Fruit fly (Drosophila melanogaster) whole organism, embryonic: ENCODE measurements around the gene CG14694.
A peak's percentile ranks its signal among the peaks of the same experiment; 100 is the strongest.

ENCODE experiments used
- CG10274 ChIP-seq: fragments of 200-800 bp; sonication (Bioruptor generic); optimal IDR thresholded peaks from 3 replicates; lab custom pipeline; 2017; ENCODE audit warnings: missing biosample characterization, mild to moderate bottlenecking, missing genetic modification characterization
- CG10321 ChIP-seq: fragments of 200-800 bp; sonication (Bioruptor generic); IDR thresholded peaks from 2 replicates; pipeline ENCODE4 v1.3.6; 2022; ENCODE audit warnings: missing biosample characterization, missing genetic modification characterization
- CG10543 ChIP-seq: fragments of 200-800 bp; sonication (Bioruptor generic); optimal IDR thresholded peaks from 3 replicates; lab custom pipeline; 2017; ENCODE audit warnings: missing biosample characterization, mild to moderate bottlenecking, missing genetic modification characterization, moderate library complexity
- CG11723 ChIP-seq: fragments of 200-800 bp; sonication (Bioruptor generic); optimal IDR thresholded peaks from 2 replicates; lab custom pipeline; 2017; ENCODE audit warnings: missing biosample characterization, mild to moderate bottlenecking, missing genetic modification characterization
- CG12104 ChIP-seq: fragments of 200-800 bp; sonication (Bioruptor generic); optimal IDR thresholded peaks from 3 replicates; lab custom pipeline; 2016; ENCODE audit warnings: missing biosample characterization, missing genetic modification characterization
- CG12155 ChIP-seq: fragments of 200-800 bp; sonication (Bioruptor generic); optimal IDR thresholded peaks from 3 replicates; lab custom pipeline; 2016; ENCODE audit warnings: missing biosample characterization, missing genetic modification characterization
- CG13123 ChIP-seq: fragments of 200-800 bp; sonication (Bioruptor generic); optimal IDR thresholded peaks from 2 replicates; lab custom pipeline; 2016; ENCODE audit warnings: missing biosample characterization, missing genetic modification characterization
- CG13287 ChIP-seq: fragments of 200-800 bp; sonication (Bioruptor generic); IDR thresholded peaks from 2 replicates; pipeline ENCODE4 v1.3.6; 2022; ENCODE audit warnings: missing biosample characterization, missing genetic modification characterization; ENCODE audit not compliant: partially characterized antibody
- CG14441 ChIP-seq: fragments of 200-800 bp; sonication (Bioruptor generic); IDR thresholded peaks from 2 replicates; pipeline ENCODE4 v1.3.6; 2022; ENCODE audit warnings: missing biosample characterization, missing genetic modification characterization
- CG15514 ChIP-seq: fragments of 200-800 bp; sonication (Bioruptor generic); optimal IDR thresholded peaks from 3 replicates; lab custom pipeline; 2017; ENCODE audit warnings: missing biosample characterization, missing genetic modification characterization, mild to moderate bottlenecking, moderate library complexity, missing genetic modification reagents
- CG17328 ChIP-seq: fragments of 200-800 bp; sonication (Bioruptor generic); IDR thresholded peaks from 2 replicates; pipeline ENCODE4 v1.3.6; 2022; ENCODE audit warnings: missing biosample characterization, missing genetic modification characterization
- CG17802 ChIP-seq: fragments of 200-800 bp; sonication (Bioruptor generic); optimal IDR thresholded peaks from 2 replicates; lab custom pipeline; 2018; ENCODE audit warnings: missing biosample characterization, mild to moderate bottlenecking, missing genetic modification characterization, moderate library complexity
- CG2120 ChIP-seq: fragments of 200-800 bp; sonication (Bioruptor generic); optimal IDR thresholded peaks from 3 replicates; lab custom pipeline; 2016; ENCODE audit warnings: missing biosample characterization, missing genetic modification characterization
- CG2199 ChIP-seq: fragments of 200-800 bp; sonication (Bioruptor generic); IDR thresholded peaks from 3 replicates; pipeline ENCODE4 v1.3.6; 2022; ENCODE audit warnings: missing biosample characterization, missing genetic modification characterization
- CG30431 ChIP-seq: fragments of 200-800 bp; sonication (Bioruptor generic); optimal IDR thresholded peaks from 2 replicates; lab custom pipeline; 2017; ENCODE audit warnings: missing biosample characterization, missing genetic modification characterization
- CG33213 ChIP-seq: fragments of 200-800 bp; sonication (Bioruptor generic); optimal IDR thresholded peaks from 3 replicates; lab custom pipeline; 2016; ENCODE audit warnings: missing biosample characterization, missing genetic modification characterization
- CG3407 ChIP-seq: fragments of 200-800 bp; sonication (Bioruptor generic); optimal IDR thresholded peaks from 2 replicates; lab custom pipeline; 2018; ENCODE audit warnings: missing biosample characterization, mild to moderate bottlenecking, missing genetic modification characterization
- CG4404 ChIP-seq: fragments of 200-800 bp; sonication (Bioruptor generic); IDR thresholded peaks from 2 replicates; pipeline ENCODE4 v1.3.6; 2022; ENCODE audit warnings: missing biosample characterization, missing genetic modification characterization
- CG6272 ChIP-seq: fragments of 200-800 bp; sonication (Bioruptor generic); IDR thresholded peaks from 2 replicates; pipeline ENCODE4 v1.3.6; 2022; ENCODE audit warnings: missing biosample characterization, missing genetic modification characterization
- Chrac-16 ChIP-seq: fragments of 200-800 bp; sonication (Bioruptor generic); optimal IDR thresholded peaks from 3 replicates; lab custom pipeline; 2016; ENCODE audit warnings: missing biosample characterization, missing genetic modification characterization
- GATAe ChIP-seq: fragments of 200-800 bp; sonication (Bioruptor generic); conservative IDR thresholded peaks from 2 replicates; pipeline ENCODE4 v1.3.6; 2022; ENCODE audit warnings: missing biosample characterization, missing genetic modification characterization
- HLH54F ChIP-seq: fragments of 200-800 bp; sonication (Bioruptor generic); optimal IDR thresholded peaks from 3 replicates; lab custom pipeline; 2016; ENCODE audit warnings: missing biosample characterization, missing genetic modification characterization
- Hey ChIP-seq: fragments of 200-800 bp; sonication (Bioruptor generic); optimal IDR thresholded peaks from 3 replicates; lab custom pipeline; 2018; ENCODE audit warnings: missing biosample characterization, mild to moderate bottlenecking, missing genetic modification characterization
- HmgZ ChIP-seq: fragments of 200-800 bp; sonication (Bioruptor generic); optimal IDR thresholded peaks from 2 replicates; lab custom pipeline; 2018; ENCODE audit warnings: missing biosample characterization, mild to moderate bottlenecking, missing genetic modification characterization
- Lhr ChIP-seq: fragments of 200-800 bp; sonication (Bioruptor generic); optimal IDR thresholded peaks from 3 replicates; lab custom pipeline; 2017; ENCODE audit warnings: mild to moderate bottlenecking, missing biosample characterization, missing genetic modification reagents, missing genetic modification characterization
- MESR4 ChIP-seq: fragments of 200-800 bp; sonication (Bioruptor generic); optimal IDR thresholded peaks from 2 replicates; lab custom pipeline; 2018; ENCODE audit warnings: missing biosample characterization, mild to moderate bottlenecking, missing genetic modification characterization, moderate library complexity
- Myb ChIP-seq: fragments of 200-800 bp; sonication (Bioruptor generic); optimal IDR thresholded peaks from 2 replicates; lab custom pipeline; 2016; ENCODE audit warnings: missing biosample characterization, missing genetic modification characterization
- Sox102F ChIP-seq: fragments of 200-800 bp; sonication (Bioruptor generic); optimal IDR thresholded peaks from 2 replicates; lab custom pipeline; 2018; ENCODE audit warnings: missing biosample characterization, mild to moderate bottlenecking, missing genetic modification characterization, moderate library complexity
- amos ChIP-seq: fragments of 200-800 bp; sonication (Bioruptor generic); IDR thresholded peaks from 2 replicates; pipeline ENCODE4 v1.3.6; 2022; ENCODE audit warnings: missing biosample characterization, missing genetic modification characterization; ENCODE audit not compliant: partially characterized antibody
- br ChIP-seq: fragments of >200 bp; optimal IDR thresholded peaks from 2 replicates; lab custom pipeline; 2017
- chm ChIP-seq: fragments of 200-800 bp; sonication (Bioruptor generic); IDR thresholded peaks from 2 replicates; pipeline ENCODE4 v1.3.6; 2022; ENCODE audit warnings: missing biosample characterization, missing genetic modification characterization
- dan ChIP-seq: fragments of 200-800 bp; sonication (Bioruptor generic); IDR thresholded peaks from 2 replicates; pipeline ENCODE4 v1.3.6; 2022; ENCODE audit warnings: missing biosample characterization, missing genetic modification characterization
- dpn ChIP-seq, 2 experiments: fragments of 200-800 bp; sonication (Bioruptor generic); optimal IDR thresholded peaks; 3 replicates each; lab custom pipeline; 2016; ENCODE audit warnings: missing biosample characterization in 2 of 2, missing genetic modification characterization in 2 of 2
- gsb ChIP-seq: fragments of 200-800 bp; sonication (Bioruptor generic); IDR thresholded peaks from 2 replicates; pipeline ENCODE4 v1.3.6; 2022; ENCODE audit warnings: missing biosample characterization, missing genetic modification characterization
- gt ChIP-seq: fragments of 200-800 bp; sonication (Bioruptor generic); IDR thresholded peaks from 2 replicates; pipeline ENCODE4 v1.3.6; 2022; ENCODE audit warnings: missing biosample characterization, missing genetic modification characterization
- hkb ChIP-seq, 2 experiments: fragments of 200-800 bp in 1 of 2; fragments of >200 bp in 1 of 2; sonication (Bioruptor generic) in 1 of 2; IDR thresholded peaks in 1 of 2; optimal IDR thresholded peaks in 1 of 2; 2 replicates each; pipeline versions ENCODE4 v1.3.6 to Lab custom; 2017 to 2022; ENCODE audit warnings: missing biosample characterization in 1 of 2, missing genetic modification characterization in 1 of 2
- kah ChIP-seq: fragments of 200-800 bp; sonication (Bioruptor generic); optimal IDR thresholded peaks from 2 replicates; lab custom pipeline; 2018; ENCODE audit warnings: missing biosample characterization, mild to moderate bottlenecking, missing genetic modification characterization
- klu ChIP-seq: fragments of 200-800 bp; sonication (Bioruptor generic); IDR thresholded peaks from 2 replicates; pipeline ENCODE4 v1.3.6; 2022; ENCODE audit warnings: missing biosample characterization, missing genetic modification characterization
- lola ChIP-seq, 3 experiments: fragments of >200 bp in 2 of 3; fragments of 200-800 bp in 1 of 3; sonication (Bioruptor generic) in 1 of 3; optimal IDR thresholded peaks; 2 replicates each; lab custom pipeline; 2017 to 2019; ENCODE audit warnings: missing biosample characterization in 3 of 3, missing genetic modification characterization in 3 of 3, mild to moderate bottlenecking in 1 of 3, moderate library complexity in 1 of 3
- onecut ChIP-seq: fragments of 200-800 bp; sonication (Bioruptor generic); IDR thresholded peaks from 2 replicates; pipeline ENCODE4 v1.3.6; 2022; ENCODE audit warnings: missing biosample characterization, missing genetic modification characterization
- org-1 ChIP-seq: fragments of 200-800 bp; sonication (Bioruptor generic); optimal IDR thresholded peaks from 2 replicates; lab custom pipeline; 2017; ENCODE audit warnings: missing biosample characterization, missing genetic modification characterization
- rib ChIP-seq: fragments of 200-800 bp; sonication (Bioruptor generic); IDR thresholded peaks from 2 replicates; pipeline ENCODE4 v1.3.6; 2022; ENCODE audit warnings: missing biosample characterization, missing genetic modification characterization
- sens ChIP-seq: fragments of 200-800 bp; sonication (Bioruptor generic); peaks from one replicate; lab custom pipeline; 2016; ENCODE audit warnings: missing biosample characterization, missing genetic modification characterization
- seq ChIP-seq: fragments of 200-800 bp; sonication (Bioruptor generic); IDR thresholded peaks from 2 replicates; pipeline ENCODE4 v1.3.6; 2022; ENCODE audit warnings: missing biosample characterization, missing genetic modification characterization
- slbo ChIP-seq: fragments of 200-800 bp; sonication (Bioruptor generic); IDR thresholded peaks from 2 replicates; pipeline ENCODE4 v1.3.6; 2022; ENCODE audit warnings: missing biosample characterization, missing genetic modification characterization
- tio ChIP-seq: fragments of 200-800 bp; sonication (Bioruptor generic); optimal IDR thresholded peaks from 2 replicates; lab custom pipeline; 2017; ENCODE audit warnings: missing biosample characterization, missing genetic modification characterization, inconsistent platforms
- wdn ChIP-seq: fragments of 200-800 bp; sonication (Bioruptor generic); IDR thresholded peaks from 2 replicates; pipeline ENCODE4 v1.3.6; 2022; ENCODE audit warnings: missing biosample characterization, missing genetic modification characterization
- wek ChIP-seq: fragments of 200-800 bp; sonication (Bioruptor generic); optimal IDR thresholded peaks from 3 replicates; lab custom pipeline; 2018; ENCODE audit warnings: missing biosample characterization, mild to moderate bottlenecking, missing genetic modification characterization, moderate library complexity
- zen2 ChIP-seq: fragments of 200-800 bp; sonication (Bioruptor generic); IDR thresholded peaks from 3 replicates; pipeline ENCODE4 v1.3.6; 2022; ENCODE audit warnings: missing biosample characterization, missing genetic modification characterization; ENCODE audit not compliant: partially characterized antibody
- zf30C ChIP-seq: fragments of 200-800 bp; sonication (Bioruptor generic); optimal IDR thresholded peaks from 3 replicates; lab custom pipeline; 2018; ENCODE audit warnings: missing biosample characterization, mild to moderate bottlenecking, missing genetic modification characterization

Gene CG14694

dm6 chr3R:10872148-10872783 is 12.7 kb upstream of the CG14694 start, which contains the start of gene Fdh (continued):
- peak; percentile 38 for TF ChIP-seq Chrac-16 (GFP tag; lab: Kevin White, UChicago)
- TF ChIP-seq hkb (optimal IDR thresholded peaks at IDR 0.05; lab: Kevin White, UChicago) = peak; percentile 16
- TF ChIP-seq hkb (GFP tag; IDR thresholded peaks at IDR 0.05; lab: Robert Waterston, UW) = peak; percentile 27; the same call in 1 of the 2 replicates
- TF ChIP-seq CG15514 (GFP tag; lab: Kevin White, UChicago) = peak; percentile 49
- peak; percentile 60 for TF ChIP-seq CG33213 (GFP tag; lab: Kevin White, UChicago)
- TF ChIP-seq CG3407 (GFP tag; lab: Kevin White, UChicago) = peak; percentile 52
- no peak for TF ChIP-seq HLH54F (GFP tag; lab: Kevin White, UChicago)
- TF ChIP-seq CG30431 = no peak
- no peak for TF ChIP-seq Hey (tag; lab: Kevin White, UChicago)
- TF ChIP-seq slbo (GFP tag; lab: Robert Waterston, UW) = no peak
- peak; percentile 1 for TF ChIP-seq HmgZ (tag; lab: Kevin White, UChicago)
- TF ChIP-seq onecut (GFP tag; lab: Robert Waterston, UW) = no peak
- TF ChIP-seq CG14441 (GFP tag; lab: Robert Waterston, UW) = no peak
- no peak for TF ChIP-seq CG17802 (tag; lab: Kevin White, UChicago)
- TF ChIP-seq CG11723 (GFP tag; lab: Kevin White, UChicago) = peak; percentile 28
- TF ChIP-seq org-1 (GFP tag; lab: Kevin White, UChicago) = peak; percentile 8
- peak in 1 of 3 experiments; percentile 81 for TF ChIP-seq lola (GFP tag; optimal IDR thresholded peaks at IDR 0.05; lab: Kevin White, UChicago)
- TF ChIP-seq CG13287 (GFP tag; lab: Robert Waterston, UW) = peak; percentile 13; the same call in 1 of the 2 replicates
- no peak for TF ChIP-seq br (lab: Kevin White, UChicago)
- TF ChIP-seq GATAe (GFP tag; lab: Robert Waterston, UW) = no peak
- peak; percentile 57 for TF ChIP-seq CG12104 (GFP tag; lab: Kevin White, UChicago)
- TF ChIP-seq CG2120 (GFP tag; lab: Kevin White, UChicago) = peak; percentile 46
- no peak for TF ChIP-seq CG10274 (GFP tag; lab: Kevin White, UChicago)
- TF ChIP-seq MESR4 (GFP tag; lab: Kevin White, UChicago) = no peak
- no peak for TF ChIP-seq amos (GFP tag; lab: Robert Waterston, UW)
- TF ChIP-seq kah = peak; percentile 19
- no peak for TF ChIP-seq seq
- TF ChIP-seq zen2 (GFP tag; lab: Robert Waterston, UW) = no peak
- no peak for TF ChIP-seq CG2199 (GFP tag; lab: Robert Waterston, UW)
- no peak for TF ChIP-seq rib (GFP tag; lab: Robert Waterston, UW)
- peak; percentile 9 for TF ChIP-seq CG10543 (GFP tag; lab: Kevin White, UChicago)
- TF ChIP-seq tio (GFP tag; lab: Kevin White, UChicago) = no peak
- 0 out of 2 replicates have a peak, but pooled peaks have one; percentile 35 for TF ChIP-seq chm
- no peak for TF ChIP-seq CG6272
- TF ChIP-seq CG13123 (GFP tag; lab: Kevin White, UChicago) = peak; percentile 98
- peak; percentile 44 for TF ChIP-seq CG12155 (GFP tag; lab: Kevin White, UChicago)
- TF ChIP-seq CG4404 (GFP tag; lab: Robert Waterston, UW) = no peak
- TF ChIP-seq wek (GFP tag; lab: Kevin White, UChicago) = no peak
- TF ChIP-seq sens = peak; percentile 80
- no peak for TF ChIP-seq CG10321
- no peak for TF ChIP-seq wdn (GFP tag; lab: Robert Waterston, UW)
- no peak for TF ChIP-seq dan (GFP tag; lab: Robert Waterston, UW)
- TF ChIP-seq gsb (GFP tag; lab: Robert Waterston, UW) = no peak
- peak; percentile 41 for TF ChIP-seq Sox102F (GFP tag; lab: Kevin White, UChicago)
- TF ChIP-seq klu (GFP tag; lab: Robert Waterston, UW) = no peak
- TF ChIP-seq gt (GFP tag; lab: Robert Waterston, UW) = no peak
- TF ChIP-seq dpn (GFP tag; optimal IDR thresholded peaks at IDR 0.05; lab: Kevin White, UChicago) = peak in 1 of 2 experiments; percentile 53
- TF ChIP-seq CG17328 (GFP tag; lab: Robert Waterston, UW) = peak; percentile 60
- peak; percentile 83 for TF ChIP-seq Lhr
- no peak for TF ChIP-seq zf30C (GFP tag; lab: Kevin White, UChicago)
- TF ChIP-seq Myb (GFP tag; lab: Kevin White, UChicago) = peak; percentile 58
